Worm (Caenorhabditis elegans) whole organism, young adult: ENCODE measurements around the gene rpoa-12.

Experiments
- B0035.1 ChIP-seq: sonication (generic microtip); optimal IDR thresholded peaks from 2 replicates; lab custom pipeline; 2016; ENCODE audit warnings: missing genetic modification characterization, mild to moderate bottlenecking, missing compliant biosample characterization, missing genotype, missing genetic modification reagents
- F57A8.1 ChIP-seq: fragments of 200-800 bp; sonication (Bioruptor generic); optimal IDR thresholded peaks from 2 replicates; lab custom pipeline; 2018; ENCODE audit warnings: mild to moderate bottlenecking, missing genetic modification characterization, moderate library complexity, missing compliant biosample characterization
- attf-3 ChIP-seq: fragments of 200-800 bp; sonication (Bioruptor generic); conservative IDR thresholded peaks from 2 replicates; pipeline ENCODE4 v1.3.6; 2022; ENCODE audit warnings: missing genetic modification reagents, missing genetic modification characterization, missing compliant biosample characterization
- ccch-3 ChIP-seq: fragments of 200-800 bp; sonication (Bioruptor generic); optimal IDR thresholded peaks from 2 replicates; lab custom pipeline; 2018; ENCODE audit warnings: mild to moderate bottlenecking, missing genetic modification characterization, missing compliant biosample characterization
- cebp-1 ChIP-seq, 2 experiments: fragments of 200-800 bp in 1 of 2; sonication (Bioruptor generic) in 1 of 2; sonication (generic microtip) in 1 of 2; IDR thresholded peaks in 1 of 2; optimal IDR thresholded peaks in 1 of 2; 2 replicates each; pipeline versions ENCODE4 v1.3.6 to Lab custom; 2017 to 2022; ENCODE audit warnings: missing compliant biosample characterization in 2 of 2, missing genetic modification characterization in 2 of 2, mild to moderate bottlenecking in 1 of 2, missing genetic modification reagents in 1 of 2, moderate library complexity in 1 of 2
- ceh-27 ChIP-seq: fragments of 200-800 bp; sonication (Bioruptor generic); optimal IDR thresholded peaks from 2 replicates; lab custom pipeline; 2018; ENCODE audit warnings: mild to moderate bottlenecking, missing genetic modification characterization, moderate library complexity, missing compliant biosample characterization
- gei-17 ChIP-seq: fragments of 200-800 bp; sonication (Bioruptor generic); optimal IDR thresholded peaks from 2 replicates; lab custom pipeline; 2018; ENCODE audit warnings: mild to moderate bottlenecking, missing genetic modification characterization, missing compliant biosample characterization
- hmg-1.2 ChIP-seq: fragments of 200-800 bp; sonication (Bioruptor generic); IDR thresholded peaks from 2 replicates; pipeline ENCODE4 v1.3.6; 2022; ENCODE audit warnings: missing genetic modification reagents, missing genetic modification characterization, missing compliant biosample characterization
- lin-54 ChIP-seq: fragments of 200-800 bp; sonication (Bioruptor generic); optimal IDR thresholded peaks from 2 replicates; lab custom pipeline; 2018; ENCODE audit warnings: mild to moderate bottlenecking, missing genetic modification characterization, missing compliant biosample characterization
- pha-4 ChIP-seq: fragments of 150-350 bp; sonication (generic microtip); optimal IDR thresholded peaks from 2 replicates; lab custom pipeline; 2014; ENCODE audit warnings: missing biosample characterization, missing genetic modification reagents, missing genetic modification characterization
- zim-3 ChIP-seq: sonication (generic microtip); optimal IDR thresholded peaks from 2 replicates; lab custom pipeline; 2017; ENCODE audit warnings: mild to moderate bottlenecking, missing genetic modification characterization, moderate library complexity, missing compliant biosample characterization
- ztf-26 ChIP-seq: sonication (generic microtip); optimal IDR thresholded peaks from 2 replicates; lab custom pipeline; 2017; ENCODE audit warnings: missing genetic modification characterization, missing compliant biosample characterization
- ztf-6 ChIP-seq: fragments of 200-800 bp; sonication (Bioruptor generic); IDR thresholded peaks from 2 replicates; pipeline ENCODE4 v1.3.6; 2022; ENCODE audit warnings: missing genetic modification reagents, missing genetic modification characterization, missing compliant biosample characterization

DNA sequence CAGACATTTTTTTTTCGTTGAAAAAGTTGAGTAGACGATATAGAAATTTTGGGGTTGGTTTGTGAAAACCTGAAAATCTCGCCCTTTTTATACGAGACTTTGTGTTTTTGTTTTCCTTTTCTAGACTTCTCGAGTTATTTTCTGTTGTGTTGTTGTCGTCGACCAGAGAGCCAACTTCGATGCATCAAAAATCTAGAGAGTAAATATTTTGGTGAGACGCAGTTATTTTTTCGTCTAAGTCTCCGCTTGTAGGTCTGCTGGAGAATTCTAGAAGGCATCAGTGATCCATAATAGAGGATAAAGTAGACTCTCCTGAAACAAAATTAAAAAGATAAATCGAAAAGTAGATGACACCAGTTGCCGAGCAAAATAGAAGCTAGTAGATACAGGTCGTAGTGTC is 41.3 kb upstream of the rpoa-12 start, which contains the start of gene F08H9.4:
- no peak for TF ChIP-seq ceh-27 (GFP tag; lab: Kevin White, UChicago)
- TF ChIP-seq attf-3 (GFP tag; lab: Robert Waterston, UW), result no peak
- TF ChIP-seq lin-54 (GFP tag; lab: Kevin White, UChicago), result no peak
- no peak for TF ChIP-seq F57A8.1 (GFP tag; lab: Kevin White, UChicago)
- TF ChIP-seq cebp-1 (GFP tag; IDR thresholded peaks at IDR 0.05; lab: Robert Waterston, UW), result no peak
- TF ChIP-seq cebp-1 (tag; optimal IDR thresholded peaks at IDR 0.05; lab: Kevin White, UChicago), result no peak
- TF ChIP-seq B0035.1, result no peak
- TF ChIP-seq hmg-1.2 (GFP tag; lab: Robert Waterston, UW), result no peak
- no peak for TF ChIP-seq pha-4 (tag; lab: Kevin White, UChicago)
- no peak for TF ChIP-seq ztf-6
- no peak for TF ChIP-seq gei-17 (GFP tag; lab: Kevin White, UChicago)
- no peak for TF ChIP-seq ccch-3
- no peak for TF ChIP-seq ztf-26 (tag; lab: Kevin White, UChicago)
- no peak for TF ChIP-seq zim-3 (tag; lab: Kevin White, UChicago)
